Fruit fly (Drosophila melanogaster) whole organism, embryonic: Measurements from ENCODE around the gene AnxB9.
A peak's percentile ranks its signal among the peaks of the same experiment; 100 is the strongest.

Source experiments
- Atf6 ChIP-seq: fragments of 200-800 bp; sonication (Bioruptor generic); IDR thresholded peaks from 2 replicates; pipeline ENCODE4 v1.3.6; 2022; ENCODE audit warnings: missing biosample characterization, missing genetic modification characterization
- Awh ChIP-seq: fragments of 200-800 bp; sonication (Bioruptor generic); IDR thresholded peaks from 2 replicates; pipeline ENCODE4, ENCODE4 v1.3.6; 2022; ENCODE audit warnings: missing biosample characterization, missing genetic modification characterization
- CG10147 ChIP-seq: fragments of 200-800 bp; sonication (Bioruptor generic); optimal IDR thresholded peaks from 2 replicates; lab custom pipeline; 2019; ENCODE audit warnings: missing biosample characterization, mild to moderate bottlenecking, missing genetic modification characterization, moderate library complexity
- CG10654 ChIP-seq: fragments of 200-800 bp; sonication (Bioruptor generic); optimal IDR thresholded peaks from 2 replicates; lab custom pipeline; 2016; ENCODE audit warnings: missing biosample characterization, missing genetic modification characterization
- CG11398 ChIP-seq: fragments of 200-800 bp; sonication (Bioruptor generic); optimal IDR thresholded peaks from 2 replicates; lab custom pipeline; 2016; ENCODE audit warnings: missing biosample characterization, missing genetic modification characterization
- CG11560 ChIP-seq: fragments of 200-800 bp; sonication (Bioruptor generic); IDR thresholded peaks from 3 replicates; pipeline ENCODE4 v1.3.6; 2022; ENCODE audit warnings: missing biosample characterization, missing genetic modification characterization
- CG11723 ChIP-seq: fragments of 200-800 bp; sonication (Bioruptor generic); optimal IDR thresholded peaks from 2 replicates; lab custom pipeline; 2017; ENCODE audit warnings: missing biosample characterization, mild to moderate bottlenecking, missing genetic modification characterization
- CG13424 ChIP-seq: fragments of 200-800 bp; sonication (Bioruptor generic); optimal IDR thresholded peaks from 2 replicates; lab custom pipeline; 2019; ENCODE audit warnings: missing biosample characterization, mild to moderate bottlenecking, missing genetic modification characterization, moderate library complexity
- CG13894 ChIP-seq: fragments of 200-800 bp; sonication (Bioruptor generic); optimal IDR thresholded peaks from 3 replicates; lab custom pipeline; 2018; ENCODE audit warnings: missing biosample characterization, mild to moderate bottlenecking, missing genetic modification characterization, moderate library complexity
- CG17186 ChIP-seq: fragments of 200-800 bp; sonication (Bioruptor generic); optimal IDR thresholded peaks from 3 replicates; lab custom pipeline; 2017; ENCODE audit warnings: missing biosample characterization, missing genetic modification reagents, missing genetic modification characterization
- CG17385 ChIP-seq: fragments of 200-800 bp; sonication (Bioruptor generic); optimal IDR thresholded peaks from 3 replicates; lab custom pipeline; 2018; ENCODE audit warnings: missing biosample characterization, mild to moderate bottlenecking, missing genetic modification characterization
- CG2678 ChIP-seq: fragments of 200-800 bp; sonication (Bioruptor generic); optimal IDR thresholded peaks from 3 replicates; lab custom pipeline; 2019; ENCODE audit warnings: missing biosample characterization, mild to moderate bottlenecking, missing genetic modification characterization, moderate library complexity
- CG30020 ChIP-seq: fragments of 200-800 bp; optimal IDR thresholded peaks from 2 replicates; lab custom pipeline; 2019; ENCODE audit warnings: missing biosample characterization, mild to moderate bottlenecking, missing genetic modification characterization, moderate library complexity
- CG3281 ChIP-seq: fragments of 200-800 bp; sonication (Bioruptor generic); optimal IDR thresholded peaks from 3 replicates; lab custom pipeline; 2017; ENCODE audit warnings: missing biosample characterization, mild to moderate bottlenecking, missing genetic modification characterization
- CG33557 ChIP-seq: fragments of 200-800 bp; sonication (Bioruptor generic); optimal IDR thresholded peaks from 2 replicates; lab custom pipeline; 2019; ENCODE audit warnings: missing biosample characterization, mild to moderate bottlenecking, missing genetic modification characterization, moderate library complexity
- CG4424 ChIP-seq: fragments of 200-800 bp; sonication (Bioruptor generic); optimal IDR thresholded peaks from 3 replicates; lab custom pipeline; 2016; ENCODE audit warnings: missing biosample characterization, missing genetic modification characterization
- CG6689 ChIP-seq: fragments of 200-800 bp; sonication (Bioruptor generic); IDR thresholded peaks from 2 replicates; pipeline ENCODE4 v1.3.6; 2022; ENCODE audit warnings: missing biosample characterization, missing genetic modification characterization
- CG9215 ChIP-seq: fragments of 200-800 bp; sonication (Bioruptor generic); IDR thresholded peaks from 2 replicates; pipeline ENCODE4 v1.3.6; 2022; ENCODE audit warnings: missing biosample characterization, missing genetic modification characterization
- D ChIP-seq, 2 experiments: fragments of 200-800 bp in 1 of 2; fragments of >200 bp in 1 of 2; sonication (Bioruptor generic) in 1 of 2; optimal IDR thresholded peaks; 2 replicates in 1 of 2; 3 replicates in 1 of 2; lab custom pipeline; 2017; ENCODE audit warnings: mild to moderate bottlenecking in 1 of 2, missing biosample characterization in 1 of 2, missing genetic modification characterization in 1 of 2, missing genetic modification reagents in 1 of 2
- Dad ChIP-seq: fragments of 200-800 bp; sonication (Bioruptor generic); optimal IDR thresholded peaks from 3 replicates; lab custom pipeline; 2016; ENCODE audit warnings: missing biosample characterization, missing genetic modification characterization
- Ets97D ChIP-seq: fragments of 200-800 bp; sonication (Bioruptor generic); optimal IDR thresholded peaks from 3 replicates; lab custom pipeline; 2016; ENCODE audit warnings: missing biosample characterization, missing genetic modification characterization
- Hmr ChIP-seq: fragments of 200-800 bp; sonication (Bioruptor generic); optimal IDR thresholded peaks from 3 replicates; lab custom pipeline; 2017; ENCODE audit warnings: mild to moderate bottlenecking, missing biosample characterization, missing genetic modification reagents, missing genetic modification characterization
- MESR4 ChIP-seq: fragments of 200-800 bp; sonication (Bioruptor generic); optimal IDR thresholded peaks from 2 replicates; lab custom pipeline; 2018; ENCODE audit warnings: missing biosample characterization, mild to moderate bottlenecking, missing genetic modification characterization, moderate library complexity
- Myb ChIP-seq: fragments of 200-800 bp; sonication (Bioruptor generic); optimal IDR thresholded peaks from 2 replicates; lab custom pipeline; 2016; ENCODE audit warnings: missing biosample characterization, missing genetic modification characterization
- Nf-YA ChIP-seq: fragments of 200-800 bp; sonication (Bioruptor generic); IDR thresholded peaks from 2 replicates; pipeline ENCODE4 v1.3.6; 2022; ENCODE audit warnings: missing biosample characterization, missing genetic modification characterization
- PHDP ChIP-seq: fragments of 200-800 bp; sonication (Bioruptor generic); optimal IDR thresholded peaks from 3 replicates; lab custom pipeline; 2018; ENCODE audit warnings: missing biosample characterization, mild to moderate bottlenecking, missing genetic modification characterization, moderate library complexity
- Pdp1 ChIP-seq, 2 experiments: fragments of 200-800 bp; sonication (Bioruptor generic); optimal IDR thresholded peaks; 3 replicates each; lab custom pipeline; 2016; ENCODE audit warnings: missing biosample characterization in 2 of 2, missing genetic modification characterization in 2 of 2, mild to moderate bottlenecking in 1 of 2, moderate library complexity in 1 of 2
- Rx ChIP-seq: fragments of 200-800 bp; sonication (Bioruptor generic); IDR thresholded peaks from 2 replicates; pipeline ENCODE4 v1.3.6; 2022; ENCODE audit warnings: missing biosample characterization, missing genetic modification characterization
- Sin3A ChIP-seq: fragments of >200 bp; optimal IDR thresholded peaks from 2 replicates; lab custom pipeline; 2018
- Sry-δ ChIP-seq: fragments of 200-800 bp; sonication (Bioruptor generic); optimal IDR thresholded peaks from 2 replicates; lab custom pipeline; 2016; ENCODE audit warnings: missing biosample characterization, missing genetic modification characterization
- Stat92E ChIP-seq, 3 experiments: fragments of >200 bp in 2 of 3; fragments of 200-800 bp in 1 of 3; sonication (Bioruptor generic) in 1 of 3; optimal IDR thresholded peaks; 2 replicates each; lab custom pipeline; 2017 to 2019; ENCODE audit warnings: missing biosample characterization in 3 of 3, missing genetic modification characterization in 3 of 3, mild to moderate bottlenecking in 1 of 3, moderate library complexity in 1 of 3
- Tbp ChIP-seq: fragments of >200 bp; optimal IDR thresholded peaks from 2 replicates; lab custom pipeline; 2018; ENCODE audit warnings: missing biosample characterization, missing genetic modification characterization
- Xrp1 ChIP-seq: fragments of 200-800 bp; sonication (Bioruptor generic); IDR thresholded peaks from 2 replicates; pipeline ENCODE4 v1.3.6; 2022; ENCODE audit warnings: missing biosample characterization, missing genetic modification characterization
- ab ChIP-seq: fragments of 200-800 bp; sonication (Bioruptor generic); optimal IDR thresholded peaks from 2 replicates; lab custom pipeline; 2016; ENCODE audit warnings: missing biosample characterization, missing genetic modification characterization
- bab2 ChIP-seq: fragments of 200-800 bp; sonication (Bioruptor generic); optimal IDR thresholded peaks from 2 replicates; lab custom pipeline; 2016; ENCODE audit warnings: missing biosample characterization, missing genetic modification characterization
- dimm ChIP-seq: fragments of 200-800 bp; sonication (Bioruptor generic); IDR thresholded peaks from 2 replicates; pipeline ENCODE4 v1.3.6; 2022; ENCODE audit warnings: missing biosample characterization, missing genetic modification characterization
- eyg ChIP-seq: fragments of 200-800 bp; sonication (Bioruptor generic); optimal IDR thresholded peaks from 3 replicates; lab custom pipeline; 2016; ENCODE audit warnings: missing biosample characterization, missing genetic modification characterization
- fd102C ChIP-seq: fragments of 200-800 bp; sonication (Bioruptor generic); optimal IDR thresholded peaks from 2 replicates; lab custom pipeline; 2018; ENCODE audit warnings: missing biosample characterization, mild to moderate bottlenecking, missing genetic modification characterization, moderate library complexity
- ftz-f1 ChIP-seq: fragments of 200-800 bp; sonication (Bioruptor generic); optimal IDR thresholded peaks from 2 replicates; lab custom pipeline; 2016; ENCODE audit warnings: missing biosample characterization, missing genetic modification characterization
- gcm2 ChIP-seq: fragments of 200-800 bp; sonication (Bioruptor generic); optimal IDR thresholded peaks from 2 replicates; lab custom pipeline; 2016; ENCODE audit warnings: missing biosample characterization, missing genetic modification characterization
- gt ChIP-seq: fragments of 200-800 bp; sonication (Bioruptor generic); IDR thresholded peaks from 2 replicates; pipeline ENCODE4 v1.3.6; 2022; ENCODE audit warnings: missing biosample characterization, missing genetic modification characterization
- insv ChIP-seq, 2 experiments: fragments of 200-800 bp; sonication (Bioruptor generic); optimal IDR thresholded peaks; 3 replicates each; lab custom pipeline; 2016 to 2018; ENCODE audit warnings: missing biosample characterization in 2 of 2, missing genetic modification characterization in 2 of 2
- kay ChIP-seq: fragments of 200-800 bp; sonication (Bioruptor generic); optimal IDR thresholded peaks from 2 replicates; lab custom pipeline; 2016; ENCODE audit warnings: missing biosample characterization, missing genetic modification characterization
- psq ChIP-seq: fragments of 200-800 bp; sonication (Bioruptor generic); optimal IDR thresholded peaks from 2 replicates; lab custom pipeline; 2017; ENCODE audit warnings: missing biosample characterization, missing genetic modification characterization
- run ChIP-seq: fragments of 200-800 bp; sonication (Bioruptor generic); optimal IDR thresholded peaks from 3 replicates; lab custom pipeline; 2018; ENCODE audit warnings: missing biosample characterization, mild to moderate bottlenecking, missing genetic modification characterization
- sc ChIP-seq, 3 experiments: fragments of >200 bp in 2 of 3; fragments of 200-800 bp in 1 of 3; sonication (Bioruptor generic) in 1 of 3; optimal IDR thresholded peaks; 2 replicates in 2 of 3; 3 replicates in 1 of 3; lab custom pipeline; 2017; ENCODE audit warnings: mild to moderate bottlenecking in 1 of 3, missing biosample characterization in 1 of 3, missing genetic modification characterization in 1 of 3, missing genetic modification reagents in 1 of 3
- unpg ChIP-seq: fragments of 200-800 bp; sonication (Bioruptor generic); optimal IDR thresholded peaks from 3 replicates; lab custom pipeline; 2018; ENCODE audit warnings: missing biosample characterization, mild to moderate bottlenecking, missing genetic modification characterization, moderate library complexity
- vfl ChIP-seq: fragments of 200-800 bp; sonication (Bioruptor generic); optimal IDR thresholded peaks from 2 replicates; lab custom pipeline; 2016; ENCODE audit warnings: missing biosample characterization, missing genetic modification characterization
- zfh1 ChIP-seq: fragments of 200-800 bp; sonication (Bioruptor generic); IDR thresholded peaks from 3 replicates; pipeline ENCODE4 v1.3.6; 2022; ENCODE audit warnings: missing biosample characterization, missing genetic modification characterization

AnxB9 gene

DNA sequence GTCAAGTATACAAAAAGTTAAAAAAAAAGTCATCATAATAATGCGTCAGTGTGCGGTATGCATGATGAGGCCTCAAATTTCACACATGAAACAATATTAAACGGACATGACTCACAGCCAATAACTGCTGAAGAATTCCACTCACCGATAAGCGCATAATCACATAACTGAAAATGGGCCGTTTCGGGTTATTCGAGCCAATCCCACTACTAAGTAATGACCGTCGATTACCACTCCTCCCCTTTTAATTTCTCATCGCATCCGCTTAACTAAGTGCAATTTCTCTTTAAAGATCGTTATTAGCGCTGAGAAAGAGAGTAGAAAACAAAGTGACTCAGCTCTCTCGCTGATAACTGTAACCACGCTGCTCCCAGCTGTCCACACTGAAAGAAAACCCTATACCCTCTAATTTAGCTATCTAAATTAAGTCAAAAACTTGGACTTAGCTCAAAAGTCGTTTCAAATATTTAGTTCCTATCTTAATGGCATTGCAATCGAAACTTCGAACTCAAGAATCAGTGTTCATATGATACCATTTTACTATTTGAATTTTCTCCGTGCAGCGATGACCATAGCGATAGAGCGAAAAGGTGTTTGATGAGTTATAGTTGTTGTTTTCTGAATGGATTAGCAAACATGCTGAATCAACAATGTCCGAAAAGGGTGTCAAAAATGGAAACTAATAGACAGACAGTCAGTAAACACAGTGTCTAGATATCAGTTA lies 47.9 kb downstream of the AnxB9 start (continued):
- TF ChIP-seq Sry-δ (GFP tag; lab: Kevin White, UChicago) (peak; percentile 59), CG13424 (tag; lab: Kevin White, UChicago) (peak; percentile 87), Myb (GFP tag; lab: Kevin White, UChicago) (peak; percentile 77), CG3281 (GFP tag; lab: Kevin White, UChicago) (peak; percentile 85), CG13894 (tag; lab: Kevin White, UChicago) (peak; percentile 21), dimm (peak; percentile 69), zfh1 (GFP tag; lab: Robert Waterston, UW) (peak; percentile 86), CG33557 (GFP tag; lab: Kevin White, UChicago) (peak; percentile 40), vfl (peak; percentile 78), bab2 (GFP tag; lab: Kevin White, UChicago) (peak; percentile 93), CG11560 (peak; percentile 53; the same call in 1 of the 3 replicates), Ets97D (GFP tag; lab: Kevin White, UChicago) (peak; percentile 68), eyg (GFP tag; lab: Kevin White, UChicago) (peak; percentile 86), Sin3A (lab: Kevin White, UChicago) (no peak), run (tag; lab: Kevin White, UChicago) (peak; percentile 81), kay (GFP tag; lab: Kevin White, UChicago) (peak; percentile 82), gcm2 (GFP tag; lab: Kevin White, UChicago) (peak; percentile 75), CG2678 (tag; lab: Kevin White, UChicago) (no peak), CG10147 (GFP tag; lab: Kevin White, UChicago) (peak; percentile 51), Hmr (peak; percentile 90), MESR4 (GFP tag; lab: Kevin White, UChicago) (peak; percentile 25), fd102C (GFP tag; lab: Kevin White, UChicago) (peak; percentile 78), Xrp1 (GFP tag; lab: Robert Waterston, UW) (peak; percentile 91), sc (optimal IDR thresholded peaks at IDR 0.05; lab: Kevin White, UChicago) (no peak), sc (GFP tag; optimal IDR thresholded peaks at IDR 0.05; lab: Kevin White, UChicago) (peak; percentile 72), ab (GFP tag; lab: Kevin White, UChicago) (peak; percentile 61), D (optimal IDR thresholded peaks at IDR 0.05; lab: Kevin White, UChicago) (no peak), D (GFP tag; optimal IDR thresholded peaks at IDR 0.05; lab: Kevin White, UChicago) (peak; percentile 60), ftz-f1 (GFP tag; lab: Kevin White, UChicago) (no peak), gt (GFP tag; lab: Robert Waterston, UW) (peak; percentile 44; the same call in 1 of the 2 replicates), Atf6 (peak; percentile 89), PHDP (peak; percentile 93), unpg (GFP tag; lab: Kevin White, UChicago) (peak; percentile 92), insv (GFP tag; optimal IDR thresholded peaks at IDR 0.05; lab: Kevin White, UChicago) (peak in 1 of 2 experiments; percentile 38), CG6689 (GFP tag; lab: Robert Waterston, UW) (peak; percentile 87), Tbp (no peak), CG11398 (GFP tag; lab: Kevin White, UChicago) (peak; percentile 86), CG17186 (GFP tag; lab: Kevin White, UChicago) (peak; percentile 58), psq (GFP tag; lab: Kevin White, UChicago) (peak; percentile 61), CG30020 (tag; lab: Kevin White, UChicago) (peak; percentile 33), Stat92E (GFP tag; optimal IDR thresholded peaks at IDR 0.05; lab: Kevin White, UChicago) (no peak), CG4424 (GFP tag; lab: Kevin White, UChicago) (peak; percentile 15), CG11723 (GFP tag; lab: Kevin White, UChicago) (peak; percentile 81), Rx (GFP tag; lab: Robert Waterston, UW) (peak; percentile 76), CG17385 (peak; percentile 83), Dad (GFP tag; lab: Kevin White, UChicago) (peak; percentile 72), CG9215 (peak; percentile 61), Pdp1 (GFP tag; optimal IDR thresholded peaks at IDR 0.05; lab: Kevin White, UChicago) (peak; percentile 87), Nf-YA (GFP tag; lab: Robert Waterston, UW) (peak; percentile 69), Awh (GFP tag; lab: Robert Waterston, UW) (peak; percentile 89), CG10654 (GFP tag; lab: Kevin White, UChicago) (peak; percentile 59)
